Fruit fly (Drosophila melanogaster) whole organism, embryonic: ENCODE measurements around the gene Bub1.

Source experiments
- CG10147 ChIP-seq: fragments of 200-800 bp; sonication (Bioruptor generic); optimal IDR thresholded peaks from 2 replicates; lab custom pipeline; 2019; ENCODE audit warnings: missing biosample characterization, mild to moderate bottlenecking, missing genetic modification characterization, moderate library complexity
- CG1024 ChIP-seq: fragments of 200-800 bp; sonication (Bioruptor generic); IDR thresholded peaks from 2 replicates; pipeline ENCODE4 v1.3.6; 2022; ENCODE audit warnings: missing biosample characterization, missing genetic modification characterization
- CG10366 ChIP-seq: fragments of 200-800 bp; sonication (Bioruptor generic); IDR thresholded peaks from 2 replicates; pipeline ENCODE4 v1.3.6; 2022; ENCODE audit warnings: missing biosample characterization, missing genetic modification characterization
- CG10543 ChIP-seq: fragments of 200-800 bp; sonication (Bioruptor generic); optimal IDR thresholded peaks from 3 replicates; lab custom pipeline; 2017; ENCODE audit warnings: missing biosample characterization, mild to moderate bottlenecking, missing genetic modification characterization, moderate library complexity
- CG12769 ChIP-seq: fragments of 200-800 bp; sonication (Bioruptor generic); optimal IDR thresholded peaks from 2 replicates; lab custom pipeline; 2019; ENCODE audit warnings: missing biosample characterization, mild to moderate bottlenecking, missing genetic modification characterization, moderate library complexity
- CG1529 ChIP-seq: fragments of 200-800 bp; sonication (Bioruptor generic); optimal IDR thresholded peaks from 3 replicates; lab custom pipeline; 2018; ENCODE audit warnings: missing biosample characterization, missing genetic modification characterization
- CG16863 ChIP-seq: fragments of 200-800 bp; sonication (Bioruptor generic); optimal IDR thresholded peaks from 3 replicates; lab custom pipeline; 2016; ENCODE audit warnings: missing biosample characterization, missing genetic modification characterization
- CG1832 ChIP-seq: fragments of 200-800 bp; sonication (Bioruptor generic); optimal IDR thresholded peaks from 2 replicates; lab custom pipeline; 2017; ENCODE audit warnings: missing biosample characterization, mild to moderate bottlenecking, missing genetic modification characterization, inconsistent platforms
- CG18619 ChIP-seq: fragments of 200-800 bp; sonication (Bioruptor generic); optimal IDR thresholded peaks from 3 replicates; lab custom pipeline; 2017; ENCODE audit warnings: missing biosample characterization, mild to moderate bottlenecking, missing genetic modification characterization
- CG2116 ChIP-seq: fragments of 200-800 bp; sonication (Bioruptor generic); optimal IDR thresholded peaks from 3 replicates; lab custom pipeline; 2018; ENCODE audit warnings: missing biosample characterization, mild to moderate bottlenecking, missing genetic modification characterization
- CG2129 ChIP-seq: fragments of 200-800 bp; sonication (Bioruptor generic); IDR thresholded peaks from 2 replicates; pipeline ENCODE4 v1.3.6; 2022; ENCODE audit warnings: missing biosample characterization, missing genetic modification characterization; ENCODE audit not compliant: partially characterized antibody
- CG2199 ChIP-seq: fragments of 200-800 bp; sonication (Bioruptor generic); IDR thresholded peaks from 3 replicates; pipeline ENCODE4 v1.3.6; 2022; ENCODE audit warnings: missing biosample characterization, missing genetic modification characterization
- CG31224 ChIP-seq: fragments of 200-800 bp; sonication (Bioruptor generic); IDR thresholded peaks from 2 replicates; pipeline ENCODE4 v1.3.6; 2022; ENCODE audit warnings: missing biosample characterization, missing genetic modification characterization
- CG4328 ChIP-seq: fragments of 200-800 bp; sonication (Bioruptor generic); optimal IDR thresholded peaks from 3 replicates; lab custom pipeline; 2017; ENCODE audit warnings: missing biosample characterization, missing genetic modification reagents, missing genetic modification characterization
- CG4360 ChIP-seq: fragments of 200-800 bp; sonication (Bioruptor generic); IDR thresholded peaks from 2 replicates; pipeline ENCODE4 v1.3.6; 2022; ENCODE audit warnings: missing biosample characterization, missing genetic modification characterization
- CG6791 ChIP-seq: fragments of 200-800 bp; sonication (Bioruptor generic); IDR thresholded peaks from 3 replicates; pipeline ENCODE4 v1.3.6; 2022; ENCODE audit warnings: missing biosample characterization, missing genetic modification characterization; ENCODE audit not compliant: partially characterized antibody
- CG8359 ChIP-seq: fragments of 200-800 bp; sonication (Bioruptor generic); optimal IDR thresholded peaks from 2 replicates; lab custom pipeline; 2017; ENCODE audit warnings: missing biosample characterization, mild to moderate bottlenecking, missing genetic modification characterization, borderline replicate concordance
- CG8924 ChIP-seq: fragments of 200-800 bp; optimal IDR thresholded peaks from 3 replicates; lab custom pipeline; 2019; ENCODE audit warnings: missing biosample characterization, mild to moderate bottlenecking, missing genetic modification characterization, moderate library complexity
- CG9215 ChIP-seq: fragments of 200-800 bp; sonication (Bioruptor generic); IDR thresholded peaks from 2 replicates; pipeline ENCODE4 v1.3.6; 2022; ENCODE audit warnings: missing biosample characterization, missing genetic modification characterization
- D19A ChIP-seq: fragments of 200-800 bp; optimal IDR thresholded peaks from 3 replicates; lab custom pipeline; 2019; ENCODE audit warnings: missing biosample characterization, mild to moderate bottlenecking, missing genetic modification characterization, moderate library complexity
- Hr3 ChIP-seq: fragments of 200-800 bp; sonication (Bioruptor generic); optimal IDR thresholded peaks from 3 replicates; lab custom pipeline; 2016; ENCODE audit warnings: missing biosample characterization, missing genetic modification characterization
- Kr ChIP-seq: fragments of 200-800 bp; sonication (Bioruptor generic); optimal IDR thresholded peaks from 2 replicates; lab custom pipeline; 2017; ENCODE audit warnings: missing biosample characterization, mild to moderate bottlenecking, missing genetic modification characterization
- Med ChIP-seq: fragments of 200-800 bp; sonication (Bioruptor generic); peaks from one replicate; lab custom pipeline; 2016; ENCODE audit warnings: missing biosample characterization, missing genetic modification characterization, mild to moderate bottlenecking, inconsistent platforms, moderate library complexity
- NFAT ChIP-seq: fragments of 200-800 bp; sonication (Bioruptor generic); IDR thresholded peaks from 2 replicates; pipeline ENCODE4 v1.3.6; 2022; ENCODE audit warnings: missing biosample characterization, missing genetic modification characterization
- Nf-YA ChIP-seq: fragments of 200-800 bp; sonication (Bioruptor generic); IDR thresholded peaks from 2 replicates; pipeline ENCODE4 v1.3.6; 2022; ENCODE audit warnings: missing biosample characterization, missing genetic modification characterization
- Ravus ChIP-seq: fragments of 200-800 bp; sonication (Bioruptor generic); IDR thresholded peaks from 2 replicates; pipeline ENCODE4 v1.3.6; 2022; ENCODE audit warnings: missing biosample characterization, missing genetic modification characterization
- Spps ChIP-seq: fragments of 200-800 bp; sonication (Bioruptor generic); optimal IDR thresholded peaks from 2 replicates; lab custom pipeline; 2018; ENCODE audit warnings: missing biosample characterization, mild to moderate bottlenecking, missing genetic modification characterization
- Sry-β ChIP-seq: fragments of 200-800 bp; sonication (Bioruptor generic); optimal IDR thresholded peaks from 2 replicates; lab custom pipeline; 2018; ENCODE audit warnings: missing biosample characterization, mild to moderate bottlenecking, missing genetic modification characterization, moderate library complexity
- Trl ChIP-seq, 3 experiments: fragments of >200 bp in 2 of 3; fragments of 200-800 bp in 1 of 3; sonication (Bioruptor generic) in 1 of 3; optimal IDR thresholded peaks; 2 replicates in 1 of 3; 3 replicates in 2 of 3; lab custom pipeline; 2016 to 2017; ENCODE audit warnings: missing biosample characterization in 1 of 3, missing genetic modification characterization in 1 of 3
- abd-A ChIP-seq: fragments of 200-800 bp; sonication (Bioruptor generic); optimal IDR thresholded peaks from 3 replicates; lab custom pipeline; 2019; ENCODE audit warnings: missing biosample characterization, mild to moderate bottlenecking, missing genetic modification characterization, moderate library complexity
- ara ChIP-seq: fragments of 200-800 bp; sonication (Bioruptor generic); IDR thresholded peaks from 2 replicates; pipeline ENCODE4 v1.3.6; 2022; ENCODE audit warnings: missing biosample characterization, missing genetic modification characterization
- chm ChIP-seq: fragments of 200-800 bp; sonication (Bioruptor generic); IDR thresholded peaks from 2 replicates; pipeline ENCODE4 v1.3.6; 2022; ENCODE audit warnings: missing biosample characterization, missing genetic modification characterization
- eve ChIP-seq, 2 experiments: fragments of >200 bp; optimal IDR thresholded peaks; 2 replicates each; lab custom pipeline; 2017; ENCODE audit warnings: missing biosample characterization in 2 of 2, missing genetic modification characterization in 2 of 2
- eyg ChIP-seq: fragments of 200-800 bp; sonication (Bioruptor generic); optimal IDR thresholded peaks from 3 replicates; lab custom pipeline; 2016; ENCODE audit warnings: missing biosample characterization, missing genetic modification characterization
- gcm ChIP-seq: fragments of 200-800 bp; sonication (Bioruptor generic); optimal IDR thresholded peaks from 2 replicates; lab custom pipeline; 2019; ENCODE audit warnings: missing biosample characterization, mild to moderate bottlenecking, missing genetic modification characterization, moderate library complexity
- grau ChIP-seq: fragments of 200-800 bp; optimal IDR thresholded peaks from 3 replicates; lab custom pipeline; 2019; ENCODE audit warnings: missing biosample characterization, mild to moderate bottlenecking, missing genetic modification characterization, moderate library complexity
- gsb-n ChIP-seq: fragments of 200-800 bp; sonication (Bioruptor generic); optimal IDR thresholded peaks from 3 replicates; lab custom pipeline; 2018; ENCODE audit warnings: missing biosample characterization, mild to moderate bottlenecking, missing genetic modification characterization
- klu ChIP-seq: fragments of 200-800 bp; sonication (Bioruptor generic); IDR thresholded peaks from 2 replicates; pipeline ENCODE4 v1.3.6; 2022; ENCODE audit warnings: missing biosample characterization, missing genetic modification characterization
- mam ChIP-seq: fragments of 200-800 bp; sonication (Bioruptor generic); optimal IDR thresholded peaks from 3 replicates; lab custom pipeline; 2016; ENCODE audit warnings: missing biosample characterization, missing genetic modification characterization
- nerfin-2 ChIP-seq: fragments of 200-800 bp; sonication (Bioruptor generic); IDR thresholded peaks from 2 replicates; pipeline ENCODE4 v1.3.6; 2022; ENCODE audit warnings: missing biosample characterization, missing genetic modification characterization; ENCODE audit not compliant: partially characterized antibody
- nom ChIP-seq: fragments of 200-800 bp; sonication (Bioruptor generic); optimal IDR thresholded peaks from 2 replicates; lab custom pipeline; 2017; ENCODE audit warnings: missing biosample characterization, missing genetic modification characterization, mild to moderate bottlenecking, moderate library complexity, missing genetic modification reagents
- p53 ChIP-seq: fragments of 200-800 bp; sonication (Bioruptor generic); optimal IDR thresholded peaks from 2 replicates; lab custom pipeline; 2016; ENCODE audit warnings: missing biosample characterization, missing genetic modification characterization
- pros ChIP-seq: fragments of 200-800 bp; sonication (Bioruptor generic); optimal IDR thresholded peaks from 3 replicates; lab custom pipeline; 2019; ENCODE audit warnings: missing biosample characterization, mild to moderate bottlenecking, missing genetic modification characterization, moderate library complexity
- pum ChIP-seq: fragments of 200-800 bp; sonication (Bioruptor generic); optimal IDR thresholded peaks from 2 replicates; lab custom pipeline; 2016; ENCODE audit warnings: missing biosample characterization, missing genetic modification characterization
- tgo ChIP-seq: fragments of 200-800 bp; sonication (Bioruptor generic); IDR thresholded peaks from 3 replicates; pipeline ENCODE4 v1.3.6; 2022; ENCODE audit warnings: missing biosample characterization, missing genetic modification characterization
- tio ChIP-seq: fragments of 200-800 bp; sonication (Bioruptor generic); optimal IDR thresholded peaks from 2 replicates; lab custom pipeline; 2017; ENCODE audit warnings: missing biosample characterization, missing genetic modification characterization, inconsistent platforms
- twi ChIP-seq: fragments of 200-800 bp; optimal IDR thresholded peaks from 2 replicates; lab custom pipeline; 2019; ENCODE audit warnings: missing biosample characterization, mild to moderate bottlenecking, missing genetic modification characterization, moderate library complexity
- z ChIP-seq: fragments of 200-800 bp; sonication (Bioruptor generic); IDR thresholded peaks from 3 replicates; pipeline ENCODE4 v1.3.6; 2022; ENCODE audit warnings: missing biosample characterization, missing genetic modification characterization

Bub1 gene

DNA sequence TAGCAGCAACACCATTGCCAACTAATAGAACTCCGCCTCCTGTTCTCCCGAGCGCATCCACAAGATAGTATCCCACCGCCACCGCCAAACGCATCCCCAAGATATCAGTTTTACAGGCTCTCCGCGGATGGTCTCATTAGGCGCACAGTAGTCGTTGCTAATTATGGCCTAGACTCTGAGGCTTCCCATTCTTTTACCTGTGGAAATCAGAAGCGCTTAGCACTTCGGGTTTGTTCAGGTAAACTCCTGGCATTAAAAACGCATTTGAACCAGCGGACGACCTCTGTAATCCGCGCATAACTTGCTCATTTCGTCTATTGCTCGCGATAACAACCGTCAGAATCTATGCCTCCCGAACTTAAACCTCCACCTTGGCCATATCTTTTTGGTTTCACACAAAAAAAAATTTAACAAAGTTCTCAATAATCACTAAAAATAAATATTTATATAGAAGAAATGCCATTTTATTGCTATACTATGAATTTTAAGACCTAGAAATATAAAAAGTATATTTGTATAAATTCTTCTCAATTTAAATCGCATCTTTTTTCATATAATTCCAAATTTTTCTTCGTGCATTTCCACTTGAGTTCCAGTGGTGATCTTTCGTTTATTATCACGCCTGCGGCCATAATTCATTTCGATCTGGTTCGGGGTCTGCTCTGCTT, 40.6 kb upstream of the Bub1 start (continued):
- TF ChIP-seq eve (GFP tag; optimal IDR thresholded peaks at IDR 0.05; lab: Kevin White, UChicago) (peak in 1 of 2 experiments; percentile 70), Nf-YA (GFP tag; lab: Robert Waterston, UW) (no peak), CG9215 (no peak), CG10147 (GFP tag; lab: Kevin White, UChicago) (no peak), CG31224 (GFP tag; lab: Robert Waterston, UW) (no peak), CG4328 (GFP tag; lab: Kevin White, UChicago) (no peak), p53 (GFP tag; lab: Kevin White, UChicago) (no peak), CG16863 (GFP tag; lab: Kevin White, UChicago) (no peak), CG2129 (GFP tag; lab: Robert Waterston, UW) (no peak), CG1832 (GFP tag; lab: Kevin White, UChicago) (no peak), CG2116 (GFP tag; lab: Kevin White, UChicago) (peak; percentile 3), CG1024 (GFP tag; lab: Robert Waterston, UW) (0 out of 2 replicates have a peak, but pooled peaks have one; percentile 19)
- TF ChIP-seq, all 482 proteins: peak for 160

DNA sequence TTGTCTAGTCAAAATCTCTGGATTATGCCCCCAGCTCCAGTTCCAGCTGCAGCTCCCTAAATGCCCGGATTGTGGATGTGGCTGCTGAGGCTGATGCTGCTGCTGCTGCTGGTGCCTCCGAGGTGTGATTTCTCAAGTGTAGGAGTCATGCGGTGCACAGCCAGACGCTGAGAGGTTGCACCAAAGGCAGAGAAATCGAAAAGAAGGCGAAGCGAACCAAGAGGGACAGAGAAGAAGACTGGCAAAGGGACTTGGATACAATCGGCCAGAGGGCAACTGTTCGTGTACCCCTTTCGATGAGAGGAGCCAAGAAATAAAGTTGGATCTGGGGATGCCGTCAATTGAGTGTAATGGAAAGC, 40.1 kb upstream of the Bub1 start:
- peak; percentile 48 for TF ChIP-seq Med (GFP tag; lab: Kevin White, UChicago)
- peak; percentile 95 for TF ChIP-seq CG2199
- TF ChIP-seq tgo (GFP tag; lab: Robert Waterston, UW): 0 out of 3 replicates have a peak, but pooled peaks have one; percentile 1
- TF ChIP-seq CG10543 (GFP tag; lab: Kevin White, UChicago): peak; percentile 32
- TF ChIP-seq grau (tag; lab: Kevin White, UChicago): no peak
- no peak for TF ChIP-seq eyg
- peak; percentile 82 for TF ChIP-seq CG8359 (GFP tag; lab: Kevin White, UChicago)
- TF ChIP-seq gsb-n (tag; lab: Kevin White, UChicago): peak; percentile 43
- peak in 1 of 2 experiments; percentile 10 for TF ChIP-seq Trl (optimal IDR thresholded peaks at IDR 0.05; lab: Kevin White, UChicago)
- TF ChIP-seq Trl (GFP tag; optimal IDR thresholded peaks at IDR 0.05; lab: Kevin White, UChicago): no peak
- TF ChIP-seq Kr (GFP tag; lab: Kevin White, UChicago): peak; percentile 61
- TF ChIP-seq pros (GFP tag; lab: Kevin White, UChicago): peak; percentile 76
- TF ChIP-seq mam (GFP tag; lab: Kevin White, UChicago): no peak
- TF ChIP-seq ara (GFP tag; lab: Robert Waterston, UW): 0 out of 2 replicates have a peak, but pooled peaks have one; percentile 4
- TF ChIP-seq abd-A (tag; lab: Kevin White, UChicago): peak; percentile 4
- TF ChIP-seq Spps: no peak
- TF ChIP-seq CG12769: peak; percentile 8
- TF ChIP-seq twi (tag; lab: Kevin White, UChicago): peak; percentile 50
- no peak for TF ChIP-seq Ravus (GFP tag; lab: Robert Waterston, UW)
- peak; percentile 5; the same call in 1 of the 2 replicates for TF ChIP-seq CG10366 (GFP tag; lab: Robert Waterston, UW)
- TF ChIP-seq chm: 0 out of 2 replicates have a peak, but pooled peaks have one; percentile 36
- no peak for TF ChIP-seq CG1529 (GFP tag; lab: Kevin White, UChicago)
- TF ChIP-seq CG4360 (GFP tag; lab: Robert Waterston, UW): 0 out of 2 replicates have a peak, but pooled peaks have one; percentile 42
- TF ChIP-seq nerfin-2 (GFP tag; lab: Robert Waterston, UW): no peak
- no peak for TF ChIP-seq CG8924
- TF ChIP-seq tio: no peak
- no peak for TF ChIP-seq pum
- peak; percentile 16; the same call in 1 of the 2 replicates for TF ChIP-seq NFAT
- TF ChIP-seq CG18619 (GFP tag; lab: Kevin White, UChicago): no peak
- peak; percentile 55 for TF ChIP-seq nom (GFP tag; lab: Kevin White, UChicago)
- TF ChIP-seq Sry-β: no peak
- TF ChIP-seq Hr3 (GFP tag; lab: Kevin White, UChicago): no peak
- TF ChIP-seq CG6791 (GFP tag; lab: Robert Waterston, UW): peak; percentile 30; the same call in 1 of the 3 replicates
- no peak for TF ChIP-seq D19A
- peak; percentile 20 for TF ChIP-seq gcm (GFP tag; lab: Kevin White, UChicago)
- no peak for TF ChIP-seq klu (GFP tag; lab: Robert Waterston, UW)
- 0 out of 3 replicates have a peak, but pooled peaks have one; percentile 17 for TF ChIP-seq z (GFP tag; lab: Robert Waterston, UW)
